Worm (Caenorhabditis elegans): ENCODE results near the gene fbxa-30.

The fbxa-30 gene

DNA sequence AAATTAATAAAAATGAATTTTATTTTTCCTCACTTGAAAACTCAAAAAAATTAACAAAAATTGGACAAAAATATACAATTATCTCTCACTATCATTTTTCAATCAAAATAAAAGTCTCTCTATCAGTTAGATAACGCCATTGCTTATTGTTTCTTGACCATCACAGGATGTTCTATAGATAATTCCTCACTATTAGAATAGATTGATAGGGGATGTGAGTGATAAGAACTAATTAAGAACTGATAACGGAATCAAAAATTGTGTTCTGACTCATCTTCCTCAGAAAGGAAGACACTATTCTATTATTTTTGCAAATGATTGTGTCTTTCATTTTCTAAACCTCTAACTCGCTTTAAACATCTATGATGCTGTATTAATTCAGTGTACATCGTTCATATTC is 13.7 kb upstream of the fbxa-30 start:
- TF ChIP-seq hrde-1 (tag; optimal IDR thresholded peaks at IDR 0.05; ENCODE audit: borderline replicate concordance) (no peak), somi-1 (GFP tag; optimal IDR thresholded peaks at IDR 0.05) (no peak), ztf-25 (GFP tag; IDR thresholded peaks at IDR 0.05) (no peak), ztf-22 (GFP tag; optimal IDR thresholded peaks at IDR 0.05) (no peak), ceh-79 (tag; optimal IDR thresholded peaks at IDR 0.05) (no peak), rcor-1 (GFP tag; IDR thresholded peaks at IDR 0.05) (no peak), him-1 (tag; optimal IDR thresholded peaks at IDR 0.05) (no peak), mes-4 (tag; optimal IDR thresholded peaks at IDR 0.05) (no peak), let-607 (tag; optimal IDR thresholded peaks at IDR 0.05) (no peak), ceh-91 (GFP tag; IDR thresholded peaks at IDR 0.05) (no peak), ztf-6 (GFP tag; IDR thresholded peaks at IDR 0.05) (no peak), atf-7 (tag; optimal IDR thresholded peaks at IDR 0.05) (no peak), pbrm-1 (GFP tag; IDR thresholded peaks at IDR 0.05) (no peak), lin-26 (GFP tag; IDR thresholded peaks at IDR 0.05) (no peak), egrh-3 (GFP tag; IDR thresholded peaks at IDR 0.05) (no peak), unc-62 (GFP tag; optimal IDR thresholded peaks at IDR 0.05) (no peak), B0035.1 (tag; optimal IDR thresholded peaks at IDR 0.05) (no peak)

ce11 chrIII:1288473-1289056 is 13.2 kb upstream of the fbxa-30 start, which contains the start of gene fbxa-50:
TSS of gene fbxa-50 (minus strand) at chrIII:1288523.
- TF ChIP-seq ztf-22 (GFP tag; optimal IDR thresholded peaks at IDR 0.05) (no peak), fkh-3 (tag; optimal IDR thresholded peaks at IDR 0.05) (no peak), cebp-1 (GFP tag; IDR thresholded peaks at IDR 0.05) (0 out of 2 replicates have a peak, but pooled peaks have one; percentile 18), cebp-1 (tag; optimal IDR thresholded peaks at IDR 0.05) (peak; percentile 80), pbrm-1 (GFP tag; IDR thresholded peaks at IDR 0.05) (no peak)

DNA sequence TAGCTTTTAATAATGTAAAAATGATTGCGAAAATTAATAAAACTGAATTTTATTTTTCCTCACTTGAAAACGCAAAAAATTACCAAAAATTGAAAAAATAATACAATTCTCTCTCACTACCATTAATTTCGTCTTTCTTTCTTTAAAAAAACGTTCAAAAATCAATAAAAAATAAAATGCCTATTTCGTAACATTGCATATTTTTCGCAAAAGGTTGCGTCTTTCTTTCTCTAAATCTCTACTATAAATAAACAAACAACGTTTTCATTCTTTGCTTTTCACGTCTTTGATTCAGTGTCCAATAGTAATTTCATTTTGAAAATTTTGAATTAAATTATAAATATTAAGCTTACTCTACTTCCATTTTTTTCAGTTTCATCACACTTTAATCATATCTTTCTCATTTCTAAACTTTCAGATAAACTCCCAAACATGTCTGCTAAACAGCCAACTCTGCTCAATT is 9.2 kb upstream of the fbxa-30 start, which contains the start of gene fbxa-37:
Gene fbxa-37 (plus strand): TSS at position 413 of the 463 bp plus-strand sequence.
- TF ChIP-seq cebp-1 (GFP tag; IDR thresholded peaks at IDR 0.05) (peak; percentile 94), cebp-1 (tag; optimal IDR thresholded peaks at IDR 0.05) (peak; percentile 96), hmg-1.2 (GFP tag; IDR thresholded peaks at IDR 0.05) (peak; percentile 40; the same call in 1 of the 2 replicates), unc-62 (GFP tag; optimal IDR thresholded peaks at IDR 0.05) (no peak), attf-5 (GFP tag; optimal IDR thresholded peaks at IDR 0.05) (peak; percentile 49)

ce11 chrIII:1279197-1279596 is 3.8 kb upstream of the fbxa-30 start:
- peak; percentile 97 for TF ChIP-seq nhr-80 (tag; optimal IDR thresholded peaks at IDR 0.05)
- peak; percentile 69; the same call in 1 of the 2 replicates for TF ChIP-seq nfyb-1 (GFP tag; IDR thresholded peaks at IDR 0.05)
- peak; percentile 69 for TF ChIP-seq unc-62 (GFP tag; optimal IDR thresholded peaks at IDR 0.05)
- peak in 1 of 2 experiments; percentile 29 for TF ChIP-seq let-607 (tag; optimal IDR thresholded peaks at IDR 0.05)
- TF ChIP-seq nhr-90 (tag; optimal IDR thresholded peaks at IDR 0.05) = peak; percentile 46
- no peak for TF ChIP-seq ztf-28 (GFP tag; IDR thresholded peaks at IDR 0.05)
- TF ChIP-seq F23B12.7 (tag; optimal IDR thresholded peaks at IDR 0.05; ENCODE audit: insufficient read depth) = peak; percentile 17
- no peak for TF ChIP-seq rpc-1 (optimal IDR thresholded peaks at IDR 0.05)
- TF ChIP-seq rpc-1 (tag; optimal IDR thresholded peaks at IDR 0.05) = no peak
- TF ChIP-seq ceh-58 (GFP tag; IDR thresholded peaks at IDR 0.05) = no peak
- TF ChIP-seq dpl-1 (GFP tag; optimal IDR thresholded peaks at IDR 0.05) = no peak
- TF ChIP-seq madf-8 (GFP tag; conservative IDR thresholded peaks at IDR 0.05) = no peak
- TF ChIP-seq tbp1 (GFP tag; optimal IDR thresholded peaks at IDR 0.05) = peak; percentile 35
- TF ChIP-seq tlf-1 (GFP tag; optimal IDR thresholded peaks at IDR 0.05) = peak; percentile 3
- TF ChIP-seq nfya-1 (tag; optimal IDR thresholded peaks at IDR 0.05; ENCODE audit: borderline replicate concordance, insufficient read depth) = no peak
- TF ChIP-seq B0019.2 (GFP tag; conservative IDR thresholded peaks at IDR 0.05) = no peak
- peak; percentile 64 for TF ChIP-seq ztf-22 (GFP tag; optimal IDR thresholded peaks at IDR 0.05)
- TF ChIP-seq egl-44 (GFP tag; IDR thresholded peaks at IDR 0.05) = peak; percentile 52; the same call in 1 of the 2 replicates
- TF ChIP-seq cebp-1 (GFP tag; IDR thresholded peaks at IDR 0.05) = peak; percentile 97
- peak; percentile 98 for TF ChIP-seq cebp-1 (tag; optimal IDR thresholded peaks at IDR 0.05)
- peak; percentile 86 for TF ChIP-seq attf-5 (GFP tag; optimal IDR thresholded peaks at IDR 0.05)
- no peak for TF ChIP-seq somi-1 (GFP tag; optimal IDR thresholded peaks at IDR 0.05)
- TF ChIP-seq lin-40 (tag; optimal IDR thresholded peaks at IDR 0.05) = peak; percentile 2
- TF ChIP-seq atf-7 (tag; optimal IDR thresholded peaks at IDR 0.05) = peak; percentile 64
- no peak for TF ChIP-seq mel-28 (tag; optimal IDR thresholded peaks at IDR 0.05; ENCODE audit: borderline replicate concordance)
- peak; percentile 89 for TF ChIP-seq pha-4 (tag; optimal IDR thresholded peaks at IDR 0.05)
- TF ChIP-seq ztf-18 (tag; optimal IDR thresholded peaks at IDR 0.05) = no peak
